Worm (Caenorhabditis elegans) whole organism, young adult: Measurements from ENCODE around the gene T05G5.4.

Experiments
- dpl-1 ChIP-seq: fragments of 150-350 bp; optimal IDR thresholded peaks from 2 replicates; lab custom pipeline; 2014; ENCODE audit warnings: missing biosample characterization, missing genetic modification reagents, missing genetic modification characterization
- unc-62 ChIP-seq: fragments of 150-350 bp; optimal IDR thresholded peaks from 2 replicates; lab custom pipeline; 2014; ENCODE audit warnings: missing biosample characterization, missing genetic modification reagents, missing genetic modification characterization

- TF ChIP-seq unc-62 (no peak), dpl-1 (no peak)
Measured at ce11 chrIII:9713182-9713581, 35.6 kb upstream of the T05G5.4 start.
